Worm (Caenorhabditis elegans) whole organism, L2 larva: ENCODE results near the gene lpr-6.
A peak's percentile ranks its signal among the peaks of the same experiment; 100 is the strongest.

Experiments
- C34F6.9 ChIP-seq: fragments of 150-350 bp; optimal IDR thresholded peaks from 2 replicates; lab custom pipeline; 2014; ENCODE audit warnings: missing biosample characterization, missing genetic modification characterization
- F13H6.1 ChIP-seq: sonication (generic microtip); optimal IDR thresholded peaks from 2 replicates; lab custom pipeline; 2016; ENCODE audit warnings: missing genetic modification characterization, missing compliant biosample characterization
- R02D3.7 ChIP-seq: fragments of 150-350 bp; optimal IDR thresholded peaks from 2 replicates; lab custom pipeline; 2014; ENCODE audit warnings: missing biosample characterization, missing genetic modification characterization
- Y55F3AM.14 ChIP-seq: fragments of 200-800 bp; sonication (Bioruptor generic); optimal IDR thresholded peaks from 2 replicates; lab custom pipeline; 2018; ENCODE audit warnings: mild to moderate bottlenecking, missing genetic modification characterization, missing compliant biosample characterization
- ZK546.5 ChIP-seq: sonication (generic microtip); optimal IDR thresholded peaks from 2 replicates; lab custom pipeline; 2017; ENCODE audit warnings: missing biosample characterization, missing genetic modification characterization
- alr-1 ChIP-seq: fragments of 150-350 bp; optimal IDR thresholded peaks from 2 replicates; lab custom pipeline; 2014; ENCODE audit warnings: missing biosample characterization, missing genetic modification characterization
- aly-2 ChIP-seq: fragments of 150-350 bp; optimal IDR thresholded peaks from 2 replicates; lab custom pipeline; 2014; ENCODE audit warnings: missing biosample characterization, missing genetic modification characterization
- ama-1 ChIP-seq: fragments of 150-350 bp; optimal IDR thresholded peaks from 2 replicates; lab custom pipeline; 2018; ENCODE audit warnings: inconsistent platforms
- blmp-1 ChIP-seq: sonication (generic microtip); optimal IDR thresholded peaks from 2 replicates; lab custom pipeline; 2017; ENCODE audit warnings: missing genetic modification characterization, mild to moderate bottlenecking, missing compliant biosample characterization, antibody characterized with exemption, moderate library complexity; ENCODE audit not compliant: insufficient read depth
- ceh-16 ChIP-seq: fragments of 150-350 bp; optimal IDR thresholded peaks from 2 replicates; lab custom pipeline; 2014; ENCODE audit warnings: missing biosample characterization, missing genetic modification characterization
- crh-2 ChIP-seq: sonication (generic microtip); optimal IDR thresholded peaks from 2 replicates; lab custom pipeline; 2017; ENCODE audit warnings: missing biosample characterization, missing genetic modification characterization
- dmd-4 ChIP-seq: sonication (generic microtip); optimal IDR thresholded peaks from 2 replicates; lab custom pipeline; 2017; ENCODE audit warnings: missing biosample characterization, missing genetic modification characterization
- egl-27 ChIP-seq: sonication (generic microtip); optimal IDR thresholded peaks from 3 replicates; lab custom pipeline; 2017; ENCODE audit warnings: missing biosample characterization, missing genetic modification reagents, missing genetic modification characterization
- elt-1 ChIP-seq: fragments of 150-350 bp; optimal IDR thresholded peaks from 2 replicates; lab custom pipeline; 2014; ENCODE audit warnings: missing biosample characterization, missing genetic modification characterization
- fos-1 ChIP-seq: fragments of 150-350 bp; optimal IDR thresholded peaks from 2 replicates; lab custom pipeline; 2014; ENCODE audit warnings: missing biosample characterization, missing genetic modification characterization
- gmeb-1 ChIP-seq: fragments of 150-350 bp; optimal IDR thresholded peaks from 2 replicates; lab custom pipeline; 2014; ENCODE audit warnings: missing biosample characterization, missing genetic modification characterization
- lin-11 ChIP-seq: fragments of 150-350 bp; sonication (generic microtip); optimal IDR thresholded peaks from 2 replicates; lab custom pipeline; 2014; ENCODE audit warnings: missing biosample characterization, missing genetic modification characterization, inconsistent platforms, mixed read lengths
- lin-13 ChIP-seq: fragments of 150-350 bp; optimal IDR thresholded peaks from 2 replicates; lab custom pipeline; 2014; ENCODE audit warnings: missing biosample characterization, missing genetic modification reagents, missing genetic modification characterization
- lin-39 ChIP-seq: fragments of 150-350 bp; optimal IDR thresholded peaks from 2 replicates; lab custom pipeline; 2014; ENCODE audit warnings: missing biosample characterization, missing genetic modification reagents, missing genetic modification characterization
- lsy-2 ChIP-seq, 2 experiments: fragments of 150-350 bp in 1 of 2; sonication (generic microtip) in 1 of 2; optimal IDR thresholded peaks; 2 replicates each; lab custom pipeline; 2014 to 2017; ENCODE audit warnings: missing biosample characterization in 2 of 2, missing genetic modification characterization in 2 of 2
- mab-5 ChIP-seq: fragments of 150-350 bp; optimal IDR thresholded peaks from 2 replicates; lab custom pipeline; 2014; ENCODE audit warnings: missing biosample characterization, missing genetic modification characterization
- mbf-1 ChIP-seq: sonication (generic microtip); optimal IDR thresholded peaks from 2 replicates; lab custom pipeline; 2017; ENCODE audit warnings: missing biosample characterization, missing genetic modification characterization
- mdl-1 ChIP-seq, 2 experiments: fragments of 150-350 bp in 1 of 2; sonication (generic microtip) in 1 of 2; optimal IDR thresholded peaks; 2 replicates each; lab custom pipeline; 2017; ENCODE audit warnings: missing biosample characterization in 2 of 2, missing genetic modification characterization in 2 of 2
- nhr-10 ChIP-seq: sonication (generic microtip); optimal IDR thresholded peaks from 2 replicates; lab custom pipeline; 2017; ENCODE audit warnings: missing biosample characterization, missing genetic modification characterization
- nhr-11 ChIP-seq: fragments of 150-350 bp; optimal IDR thresholded peaks from 2 replicates; lab custom pipeline; 2014; ENCODE audit warnings: missing biosample characterization, missing genetic modification characterization
- nhr-12 ChIP-seq: fragments of 150-350 bp; optimal IDR thresholded peaks from 2 replicates; lab custom pipeline; 2014; ENCODE audit warnings: missing biosample characterization, missing genetic modification characterization
- nhr-129 ChIP-seq: fragments of 150-350 bp; optimal IDR thresholded peaks from 2 replicates; lab custom pipeline; 2014; ENCODE audit warnings: missing biosample characterization, missing genetic modification characterization
- nhr-21 ChIP-seq: fragments of 150-350 bp; optimal IDR thresholded peaks from 2 replicates; lab custom pipeline; 2014; ENCODE audit warnings: missing biosample characterization, missing genetic modification characterization
- nhr-23 ChIP-seq: fragments of 150-350 bp; optimal IDR thresholded peaks from 2 replicates; lab custom pipeline; 2014; ENCODE audit warnings: missing biosample characterization, missing genetic modification reagents, missing genetic modification characterization
- nhr-237 ChIP-seq: fragments of 150-350 bp; optimal IDR thresholded peaks from 2 replicates; lab custom pipeline; 2014; ENCODE audit warnings: missing biosample characterization, missing genetic modification characterization
- nhr-25 ChIP-seq: fragments of 150-350 bp; sonication (generic microtip); optimal IDR thresholded peaks from 3 replicates; lab custom pipeline; 2014; ENCODE audit warnings: missing biosample characterization, missing genetic modification characterization
- nhr-6 ChIP-seq: fragments of 150-350 bp; optimal IDR thresholded peaks from 2 replicates; lab custom pipeline; 2014; ENCODE audit warnings: missing biosample characterization, missing genetic modification characterization
- nhr-77 ChIP-seq: fragments of 150-350 bp; optimal IDR thresholded peaks from 2 replicates; lab custom pipeline; 2014; ENCODE audit warnings: missing biosample characterization, missing genetic modification characterization
- peb-1 ChIP-seq: fragments of 150-350 bp; optimal IDR thresholded peaks from 2 replicates; lab custom pipeline; 2014; ENCODE audit warnings: missing biosample characterization, missing genetic modification characterization
- sem-4 ChIP-seq: fragments of 150-350 bp; optimal IDR thresholded peaks from 2 replicates; lab custom pipeline; 2014; ENCODE audit warnings: missing biosample characterization, missing genetic modification reagents, missing genetic modification characterization
- skn-1 ChIP-seq: sonication (generic microtip); optimal IDR thresholded peaks from 2 replicates; lab custom pipeline; 2017; ENCODE audit warnings: missing biosample characterization, missing genetic modification characterization
- sma-3 ChIP-seq: sonication (generic microtip); optimal IDR thresholded peaks from 2 replicates; lab custom pipeline; 2016; ENCODE audit warnings: missing genetic modification reagents, missing genetic modification characterization, missing compliant biosample characterization
- sma-9 ChIP-seq, 2 experiments: fragments of 150-350 bp in 1 of 2; sonication (generic microtip) in 1 of 2; optimal IDR thresholded peaks; 2 replicates each; lab custom pipeline; 2014 to 2016; ENCODE audit warnings: missing genetic modification characterization in 2 of 2, mild to moderate bottlenecking in 1 of 2, missing biosample characterization in 1 of 2, missing compliant biosample characterization in 1 of 2, missing genetic modification reagents in 1 of 2, moderate library complexity in 1 of 2
- snpc-4 ChIP-seq: fragments of 150-350 bp; optimal IDR thresholded peaks from 2 replicates; lab custom pipeline; 2014; ENCODE audit warnings: missing biosample characterization, missing genetic modification characterization
- unc-55 ChIP-seq: fragments of 150-350 bp; sonication (generic microtip); optimal IDR thresholded peaks from 3 replicates; lab custom pipeline; 2014; ENCODE audit warnings: missing biosample characterization, missing genetic modification reagents, missing genetic modification characterization
- unc-62 ChIP-seq: fragments of 150-350 bp; optimal IDR thresholded peaks from 2 replicates; lab custom pipeline; 2014; ENCODE audit warnings: missing biosample characterization, missing genetic modification reagents, missing genetic modification characterization
- zag-1 ChIP-seq: fragments of 150-350 bp; optimal IDR thresholded peaks from 2 replicates; lab custom pipeline; 2014; ENCODE audit warnings: missing biosample characterization, missing genetic modification characterization
- ztf-1 ChIP-seq: fragments of 200-800 bp; sonication (Bioruptor generic); conservative IDR thresholded peaks from 2 replicates; pipeline ENCODE4 v1.3.6; 2022; ENCODE audit warnings: missing genetic modification characterization, missing compliant biosample characterization
- ztf-11 ChIP-seq: sonication (generic microtip); optimal IDR thresholded peaks from 2 replicates; lab custom pipeline; 2017; ENCODE audit warnings: missing biosample characterization, missing genetic modification characterization
- ztf-4 ChIP-seq: fragments of 150-350 bp; optimal IDR thresholded peaks from 2 replicates; lab custom pipeline; 2014; ENCODE audit warnings: missing biosample characterization, missing genetic modification characterization

The lpr-6 gene

DNA sequence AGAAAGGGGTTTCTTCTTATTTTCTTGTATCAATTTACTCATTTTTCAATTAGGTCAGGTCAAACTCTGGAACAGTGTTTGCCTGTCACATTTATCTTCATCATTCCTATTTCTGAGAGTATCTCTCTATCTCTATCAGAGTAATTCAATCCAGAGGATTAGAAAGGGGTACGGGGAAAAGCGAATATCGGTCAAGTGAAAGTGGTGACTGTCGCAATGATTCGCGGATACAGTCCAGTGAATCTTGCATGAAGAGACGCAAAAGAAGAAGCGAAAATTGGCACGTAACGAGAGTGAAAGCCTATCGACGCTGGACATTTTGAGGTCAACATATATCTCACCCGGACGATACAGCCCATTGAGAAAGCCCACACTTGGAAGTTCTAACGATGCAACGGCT is 5.0 kb downstream of the lpr-6 start, which contains the start of gene lpr-4:
Gene lpr-4, plus strand, starts transcription at position 328 of the 400 bp plus-strand sequence.
- TF ChIP-seq nhr-77 (tag; lab: Kevin White, UChicago) (no peak), alr-1 (tag; lab: Kevin White, UChicago) (no peak), ztf-11 (tag; lab: Kevin White, UChicago) (no peak), nhr-11 (no peak), sma-9 (GFP tag; optimal IDR thresholded peaks at IDR 0.05; lab: Kevin White, UChicago) (peak; percentile 23), sma-9 (tag; optimal IDR thresholded peaks at IDR 0.05; lab: Kevin White, UChicago) (no peak), unc-55 (GFP tag; lab: Kevin White, UChicago) (no peak), egl-27 (peak; percentile 47), nhr-25 (tag; lab: Kevin White, UChicago) (peak; percentile 16), fos-1 (tag; lab: Kevin White, UChicago) (peak; percentile 56), snpc-4 (no peak), dmd-4 (tag; lab: Kevin White, UChicago) (no peak), nhr-10 (tag; lab: Kevin White, UChicago) (no peak), lsy-2 (tag; optimal IDR thresholded peaks at IDR 0.05; lab: Kevin White, UChicago) (peak in 1 of 2 experiments; percentile 20), ZK546.5 (tag; lab: Kevin White, UChicago) (no peak), nhr-237 (no peak), ceh-16 (no peak), sem-4 (tag; lab: Kevin White, UChicago) (peak; percentile 13), mbf-1 (no peak), nhr-21 (peak; percentile 76), Y55F3AM.14 (no peak), C34F6.9 (no peak), elt-1 (no peak), lin-13 (GFP tag; lab: Kevin White, UChicago) (no peak), nhr-12 (tag; lab: Kevin White, UChicago) (no peak), blmp-1 (tag; lab: Kevin White, UChicago) (peak; percentile 94)

DNA sequence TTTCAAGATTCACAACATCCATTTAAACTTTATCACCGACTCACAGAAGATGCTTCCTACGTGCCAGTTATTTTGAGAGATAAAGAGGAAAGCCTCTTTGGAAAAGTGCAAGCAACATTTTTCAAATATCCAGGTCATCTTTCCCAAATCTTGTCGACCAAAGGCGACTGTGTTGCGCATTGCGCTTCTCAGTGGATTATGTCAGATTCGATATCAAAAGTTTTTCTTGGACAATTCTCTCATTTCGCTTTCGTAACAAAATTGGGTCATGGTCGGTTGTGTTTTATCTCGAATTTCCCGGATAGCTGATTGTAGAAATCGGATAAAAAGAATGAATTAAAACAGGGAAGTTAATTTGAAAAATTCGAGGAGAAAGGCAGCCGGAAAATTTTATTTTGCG is 7.5 kb downstream of the lpr-6 start:
- peak; percentile 25 for TF ChIP-seq egl-27
- no peak for TF ChIP-seq nhr-21
- no peak for TF ChIP-seq ztf-1
- no peak for TF ChIP-seq alr-1 (tag; lab: Kevin White, UChicago)
- TF ChIP-seq ztf-4 (tag; lab: Kevin White, UChicago): no peak
- TF ChIP-seq skn-1: no peak
- no peak for TF ChIP-seq nhr-237
- TF ChIP-seq dmd-4 (tag; lab: Kevin White, UChicago): no peak
- no peak for TF ChIP-seq mdl-1 (tag; optimal IDR thresholded peaks at IDR 0.05; lab: Kevin White, UChicago)
- TF ChIP-seq unc-55 (GFP tag; lab: Kevin White, UChicago): no peak
- TF ChIP-seq mbf-1: no peak
- no peak for TF ChIP-seq ztf-11 (tag; lab: Kevin White, UChicago)
- no peak for TF ChIP-seq snpc-4
- TF ChIP-seq ZK546.5 (tag; lab: Kevin White, UChicago): no peak
- no peak for TF ChIP-seq gmeb-1 (tag; lab: Kevin White, UChicago)
- no peak for TF ChIP-seq ama-1
- TF ChIP-seq fos-1 (tag; lab: Kevin White, UChicago): peak; percentile 6

DNA sequence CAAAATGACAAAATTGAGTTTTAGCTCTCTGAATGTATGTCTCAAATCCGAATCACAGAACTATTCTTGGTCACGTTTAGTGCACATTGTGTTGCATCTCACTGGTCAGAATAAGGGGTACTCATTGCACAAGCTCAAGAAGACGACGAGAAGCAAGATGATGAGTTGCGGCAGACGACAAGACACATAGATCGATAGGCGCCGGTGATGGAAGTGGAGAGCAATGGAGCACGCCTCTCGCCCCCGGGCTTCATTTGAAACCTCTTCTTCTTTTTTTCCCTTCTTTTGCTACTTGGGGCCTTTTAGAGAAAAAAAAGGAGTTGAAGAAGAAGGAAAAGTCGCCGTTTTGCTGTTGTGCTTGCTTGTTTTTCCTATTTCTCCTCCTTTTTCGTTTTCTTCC is 8.5 kb downstream of the lpr-6 start, which contains the start of gene apt-9:
Gene apt-9, plus strand, starts transcription at position 194 of the 400 bp plus-strand sequence.
- TF ChIP-seq skn-1: no peak
- no peak for TF ChIP-seq zag-1
- TF ChIP-seq nhr-12 (tag; lab: Kevin White, UChicago): no peak
- peak; percentile 23 for TF ChIP-seq snpc-4
- TF ChIP-seq ztf-4 (tag; lab: Kevin White, UChicago): no peak
- no peak for TF ChIP-seq sem-4 (tag; lab: Kevin White, UChicago)
- peak; percentile 8 for TF ChIP-seq mab-5 (tag; lab: Kevin White, UChicago)
- TF ChIP-seq gmeb-1 (tag; lab: Kevin White, UChicago): no peak
- no peak for TF ChIP-seq elt-1
- peak; percentile 26 for TF ChIP-seq C34F6.9
- TF ChIP-seq lsy-2 (tag; optimal IDR thresholded peaks at IDR 0.05; lab: Kevin White, UChicago): peak in 1 of 2 experiments; percentile 42
- TF ChIP-seq mdl-1 (tag; optimal IDR thresholded peaks at IDR 0.05; lab: Kevin White, UChicago): peak in 1 of 2 experiments; percentile 28
- TF ChIP-seq nhr-237: no peak
- TF ChIP-seq ama-1: no peak
- TF ChIP-seq nhr-10 (tag; lab: Kevin White, UChicago): no peak
- no peak for TF ChIP-seq ceh-16
- no peak for TF ChIP-seq aly-2 (tag; lab: Kevin White, UChicago)
- TF ChIP-seq peb-1 (tag; lab: Kevin White, UChicago): no peak
- no peak for TF ChIP-seq crh-2 (tag; lab: Kevin White, UChicago)
- no peak for TF ChIP-seq R02D3.7
- TF ChIP-seq nhr-6 (tag; lab: Kevin White, UChicago): no peak
- TF ChIP-seq nhr-23 (tag; lab: Kevin White, UChicago): no peak
- peak; percentile 22 for TF ChIP-seq sma-9 (GFP tag; optimal IDR thresholded peaks at IDR 0.05; lab: Kevin White, UChicago)
- TF ChIP-seq sma-9 (tag; optimal IDR thresholded peaks at IDR 0.05; lab: Kevin White, UChicago): no peak
- TF ChIP-seq nhr-129 (tag; lab: Kevin White, UChicago): peak; percentile 54
- TF ChIP-seq ZK546.5 (tag; lab: Kevin White, UChicago): no peak
- TF ChIP-seq fos-1 (tag; lab: Kevin White, UChicago): no peak
- no peak for TF ChIP-seq egl-27
- no peak for TF ChIP-seq mbf-1
- TF ChIP-seq alr-1 (tag; lab: Kevin White, UChicago): no peak
- TF ChIP-seq lin-11 (tag; lab: Kevin White, UChicago): peak; percentile 16
- no peak for TF ChIP-seq nhr-77 (tag; lab: Kevin White, UChicago)
- no peak for TF ChIP-seq sma-3 (GFP tag; lab: Kevin White, UChicago)
- TF ChIP-seq nhr-11: no peak
- no peak for TF ChIP-seq nhr-21
- TF ChIP-seq Y55F3AM.14: peak; percentile 31
- no peak for TF ChIP-seq dmd-4 (tag; lab: Kevin White, UChicago)
- no peak for TF ChIP-seq lin-39 (tag; lab: Kevin White, UChicago)
- no peak for TF ChIP-seq lin-13 (GFP tag; lab: Kevin White, UChicago)
- no peak for TF ChIP-seq unc-62
- TF ChIP-seq F13H6.1 (tag; lab: Kevin White, UChicago): no peak
